Fruit fly (Drosophila melanogaster) whole organism, embryonic: ENCODE results near the gene CG18581.

Experiments
- Bdp1 ChIP-seq: fragments of 200-800 bp; sonication (Bioruptor generic); optimal IDR thresholded peaks from 3 replicates; lab custom pipeline; 2016; ENCODE audit warnings: missing biosample characterization, missing genetic modification characterization
- CG10321 ChIP-seq: fragments of 200-800 bp; sonication (Bioruptor generic); IDR thresholded peaks from 2 replicates; pipeline ENCODE4 v1.3.6; 2022; ENCODE audit warnings: missing biosample characterization, missing genetic modification characterization
- CG11093 ChIP-seq: fragments of 200-800 bp; sonication (Bioruptor generic); IDR thresholded peaks from 3 replicates; pipeline ENCODE4 v1.3.6; 2022; ENCODE audit warnings: missing biosample characterization, missing genetic modification characterization
- CG12219 ChIP-seq: fragments of 200-800 bp; sonication (Bioruptor generic); optimal IDR thresholded peaks from 3 replicates; lab custom pipeline; 2018; ENCODE audit warnings: missing biosample characterization, mild to moderate bottlenecking, missing genetic modification characterization
- CG12942 ChIP-seq: fragments of 200-800 bp; sonication (Bioruptor generic); optimal IDR thresholded peaks from 3 replicates; lab custom pipeline; 2016; ENCODE audit warnings: missing biosample characterization, missing genetic modification characterization
- CG13775 ChIP-seq: fragments of 200-800 bp; sonication (Bioruptor generic); optimal IDR thresholded peaks from 3 replicates; lab custom pipeline; 2017; ENCODE audit warnings: missing biosample characterization, mild to moderate bottlenecking, missing genetic modification characterization
- CG14710 ChIP-seq: fragments of 200-800 bp; sonication (Bioruptor generic); optimal IDR thresholded peaks from 3 replicates; lab custom pipeline; 2019; ENCODE audit warnings: missing biosample characterization, mild to moderate bottlenecking, missing genetic modification characterization, moderate library complexity
- CG15011 ChIP-seq: fragments of 200-800 bp; sonication (Bioruptor generic); optimal IDR thresholded peaks from 3 replicates; lab custom pipeline; 2018; ENCODE audit warnings: missing biosample characterization, mild to moderate bottlenecking, missing genetic modification characterization
- CG17328 ChIP-seq: fragments of 200-800 bp; sonication (Bioruptor generic); IDR thresholded peaks from 2 replicates; pipeline ENCODE4 v1.3.6; 2022; ENCODE audit warnings: missing biosample characterization, missing genetic modification characterization
- CG18476 ChIP-seq: fragments of 200-800 bp; sonication (Bioruptor generic); optimal IDR thresholded peaks from 2 replicates; lab custom pipeline; 2016; ENCODE audit warnings: missing biosample characterization, mild to moderate bottlenecking, missing genetic modification characterization
- CG2129 ChIP-seq: fragments of 200-800 bp; sonication (Bioruptor generic); IDR thresholded peaks from 2 replicates; pipeline ENCODE4 v1.3.6; 2022; ENCODE audit warnings: missing biosample characterization, missing genetic modification characterization; ENCODE audit not compliant: partially characterized antibody
- CG2712 ChIP-seq: fragments of 200-800 bp; optimal IDR thresholded peaks from 3 replicates; lab custom pipeline; 2019; ENCODE audit warnings: missing biosample characterization, mild to moderate bottlenecking, missing genetic modification characterization, moderate library complexity
- CG33557 ChIP-seq: fragments of 200-800 bp; sonication (Bioruptor generic); optimal IDR thresholded peaks from 2 replicates; lab custom pipeline; 2019; ENCODE audit warnings: missing biosample characterization, mild to moderate bottlenecking, missing genetic modification characterization, moderate library complexity
- CG4360 ChIP-seq: fragments of 200-800 bp; sonication (Bioruptor generic); IDR thresholded peaks from 2 replicates; pipeline ENCODE4 v1.3.6; 2022; ENCODE audit warnings: missing biosample characterization, missing genetic modification characterization
- CG6813 ChIP-seq: fragments of 200-800 bp; sonication (Bioruptor generic); optimal IDR thresholded peaks from 2 replicates; lab custom pipeline; 2017; ENCODE audit warnings: missing biosample characterization, missing genetic modification characterization, mild to moderate bottlenecking, moderate library complexity, missing genetic modification reagents
- CG9817 ChIP-seq: fragments of 200-800 bp; sonication (Bioruptor generic); optimal IDR thresholded peaks from 2 replicates; lab custom pipeline; 2018; ENCODE audit warnings: missing biosample characterization, mild to moderate bottlenecking, missing genetic modification characterization, moderate library complexity
- CG9876 ChIP-seq: fragments of 200-800 bp; sonication (Bioruptor generic); optimal IDR thresholded peaks from 2 replicates; lab custom pipeline; 2016; ENCODE audit warnings: missing biosample characterization, missing genetic modification characterization
- Doc2 ChIP-seq: fragments of 200-800 bp; sonication (Bioruptor generic); IDR thresholded peaks from 2 replicates; pipeline ENCODE4 v1.3.6; 2022; ENCODE audit warnings: missing biosample characterization, missing genetic modification characterization
- Dref ChIP-seq: fragments of 200-800 bp; sonication (Bioruptor generic); IDR thresholded peaks from 2 replicates; pipeline ENCODE4 v1.3.6; 2022; ENCODE audit warnings: missing biosample characterization, missing genetic modification characterization
- Kr ChIP-seq: fragments of 200-800 bp; sonication (Bioruptor generic); optimal IDR thresholded peaks from 2 replicates; lab custom pipeline; 2017; ENCODE audit warnings: missing biosample characterization, mild to moderate bottlenecking, missing genetic modification characterization
- MBD-R2 ChIP-seq: fragments of 200-800 bp; sonication (Bioruptor generic); IDR thresholded peaks from 2 replicates; pipeline ENCODE4 v1.3.6; 2022; ENCODE audit warnings: missing biosample characterization, missing genetic modification characterization
- NK7.1 ChIP-seq: fragments of 200-800 bp; sonication (Bioruptor generic); optimal IDR thresholded peaks from 3 replicates; lab custom pipeline; 2016; ENCODE audit warnings: missing biosample characterization, missing genetic modification characterization
- Nf-YA ChIP-seq: fragments of 200-800 bp; sonication (Bioruptor generic); IDR thresholded peaks from 2 replicates; pipeline ENCODE4 v1.3.6; 2022; ENCODE audit warnings: missing biosample characterization, missing genetic modification characterization
- Nf-YB ChIP-seq: fragments of 200-800 bp; sonication (Bioruptor generic); optimal IDR thresholded peaks from 3 replicates; lab custom pipeline; 2019; ENCODE audit warnings: missing biosample characterization, mild to moderate bottlenecking, missing genetic modification characterization, moderate library complexity
- Oaz ChIP-seq: fragments of 200-800 bp; sonication (Bioruptor generic); IDR thresholded peaks from 2 replicates; pipeline ENCODE4 v1.3.6; 2022; ENCODE audit warnings: missing biosample characterization, missing genetic modification characterization
- Scr ChIP-seq: fragments of 200-800 bp; sonication (Bioruptor generic); IDR thresholded peaks from 2 replicates; pipeline ENCODE4 v1.3.6; 2022; ENCODE audit warnings: missing biosample characterization, missing genetic modification characterization; ENCODE audit not compliant: partially characterized antibody
- ash1 ChIP-seq: fragments of 200-800 bp; sonication (Bioruptor generic); optimal IDR thresholded peaks from 2 replicates; lab custom pipeline; 2018; ENCODE audit warnings: missing biosample characterization, mild to moderate bottlenecking, missing genetic modification characterization
- chif ChIP-seq, 2 experiments: fragments of 200-800 bp; sonication (Bioruptor generic); optimal IDR thresholded peaks; 3 replicates each; lab custom pipeline; 2016; ENCODE audit warnings: missing biosample characterization in 2 of 2, missing genetic modification characterization in 2 of 2
- chinmo ChIP-seq: fragments of 200-800 bp; sonication (Bioruptor generic); IDR thresholded peaks from 4 replicates; pipeline ENCODE4 v1.3.6; 2022; ENCODE audit warnings: missing biosample characterization, missing genetic modification characterization; ENCODE audit not compliant: partially characterized antibody
- ci ChIP-seq: fragments of 200-800 bp; sonication (Bioruptor generic); IDR thresholded peaks from 3 replicates; pipeline ENCODE4 v1.3.6; 2022; ENCODE audit warnings: missing biosample characterization, missing genetic modification characterization
- crp ChIP-seq, 2 experiments: fragments of 200-800 bp; sonication (Bioruptor generic); optimal IDR thresholded peaks; 2 replicates in 1 of 2; 3 replicates in 1 of 2; lab custom pipeline; 2017; ENCODE audit warnings: missing biosample characterization in 2 of 2, missing genetic modification characterization in 2 of 2, mild to moderate bottlenecking in 1 of 2, moderate library complexity in 1 of 2
- dmrt99B ChIP-seq: fragments of 200-800 bp; sonication (Bioruptor generic); optimal IDR thresholded peaks from 2 replicates; lab custom pipeline; 2018; ENCODE audit warnings: missing biosample characterization, mild to moderate bottlenecking, missing genetic modification characterization, moderate library complexity
- emc ChIP-seq: fragments of 200-800 bp; sonication (Bioruptor generic); optimal IDR thresholded peaks from 2 replicates; lab custom pipeline; 2016; ENCODE audit warnings: missing biosample characterization, missing genetic modification characterization
- esg ChIP-seq: fragments of 200-800 bp; sonication (Bioruptor generic); conservative IDR thresholded peaks from 2 replicates; pipeline ENCODE4 v1.3.6; 2022; ENCODE audit warnings: missing biosample characterization, missing genetic modification characterization
- fd96Cb ChIP-seq: fragments of 200-800 bp; sonication (Bioruptor generic); optimal IDR thresholded peaks from 2 replicates; lab custom pipeline; 2018; ENCODE audit warnings: missing biosample characterization, mild to moderate bottlenecking, missing genetic modification characterization, moderate library complexity
- ftz-f1 ChIP-seq: fragments of 200-800 bp; sonication (Bioruptor generic); optimal IDR thresholded peaks from 2 replicates; lab custom pipeline; 2016; ENCODE audit warnings: missing biosample characterization, missing genetic modification characterization
- hb ChIP-seq: fragments of 200-800 bp; sonication (Bioruptor generic); IDR thresholded peaks from 3 replicates; pipeline ENCODE4 v1.3.6; 2022; ENCODE audit warnings: missing biosample characterization, missing genetic modification characterization; ENCODE audit not compliant: partially characterized antibody
- insv ChIP-seq, 2 experiments: fragments of 200-800 bp; sonication (Bioruptor generic); optimal IDR thresholded peaks; 3 replicates each; lab custom pipeline; 2016 to 2018; ENCODE audit warnings: missing biosample characterization in 2 of 2, missing genetic modification characterization in 2 of 2
- nerfin-1 ChIP-seq: fragments of 200-800 bp; sonication (Bioruptor generic); optimal IDR thresholded peaks from 3 replicates; lab custom pipeline; 2019; ENCODE audit warnings: missing biosample characterization, mild to moderate bottlenecking, missing genetic modification characterization, moderate library complexity
- pfk ChIP-seq: fragments of 200-800 bp; sonication (Bioruptor generic); optimal IDR thresholded peaks from 2 replicates; lab custom pipeline; 2018; ENCODE audit warnings: missing biosample characterization, mild to moderate bottlenecking, missing genetic modification characterization, moderate library complexity
- pita ChIP-seq: fragments of 200-800 bp; sonication (Bioruptor generic); optimal IDR thresholded peaks from 2 replicates; lab custom pipeline; 2017; ENCODE audit warnings: missing biosample characterization, mild to moderate bottlenecking, missing genetic modification characterization
- row ChIP-seq: fragments of 200-800 bp; sonication (Bioruptor generic); IDR thresholded peaks from 3 replicates; pipeline ENCODE4 v1.3.6; 2022; ENCODE audit warnings: missing biosample characterization, missing genetic modification characterization
- sc ChIP-seq, 3 experiments: fragments of >200 bp in 2 of 3; fragments of 200-800 bp in 1 of 3; sonication (Bioruptor generic) in 1 of 3; optimal IDR thresholded peaks; 2 replicates in 2 of 3; 3 replicates in 1 of 3; lab custom pipeline; 2017; ENCODE audit warnings: mild to moderate bottlenecking in 1 of 3, missing biosample characterization in 1 of 3, missing genetic modification characterization in 1 of 3, missing genetic modification reagents in 1 of 3
- scrt ChIP-seq: fragments of 200-800 bp; sonication (Bioruptor generic); optimal IDR thresholded peaks from 2 replicates; lab custom pipeline; 2018; ENCODE audit warnings: missing biosample characterization, mild to moderate bottlenecking, missing genetic modification characterization, moderate library complexity
- shn ChIP-seq: fragments of 200-800 bp; sonication (Bioruptor generic); optimal IDR thresholded peaks from 3 replicates; lab custom pipeline; 2016; ENCODE audit warnings: missing biosample characterization, missing genetic modification characterization
- sima ChIP-seq: fragments of 200-800 bp; sonication (Bioruptor generic); optimal IDR thresholded peaks from 2 replicates; lab custom pipeline; 2016; ENCODE audit warnings: missing biosample characterization, missing genetic modification characterization
- sug ChIP-seq: fragments of 200-800 bp; optimal IDR thresholded peaks from 2 replicates; lab custom pipeline; 2019; ENCODE audit warnings: missing biosample characterization, mild to moderate bottlenecking, missing genetic modification characterization, moderate library complexity
- zfh1 ChIP-seq: fragments of 200-800 bp; sonication (Bioruptor generic); IDR thresholded peaks from 3 replicates; pipeline ENCODE4 v1.3.6; 2022; ENCODE audit warnings: missing biosample characterization, missing genetic modification characterization

CG18581 gene

DNA sequence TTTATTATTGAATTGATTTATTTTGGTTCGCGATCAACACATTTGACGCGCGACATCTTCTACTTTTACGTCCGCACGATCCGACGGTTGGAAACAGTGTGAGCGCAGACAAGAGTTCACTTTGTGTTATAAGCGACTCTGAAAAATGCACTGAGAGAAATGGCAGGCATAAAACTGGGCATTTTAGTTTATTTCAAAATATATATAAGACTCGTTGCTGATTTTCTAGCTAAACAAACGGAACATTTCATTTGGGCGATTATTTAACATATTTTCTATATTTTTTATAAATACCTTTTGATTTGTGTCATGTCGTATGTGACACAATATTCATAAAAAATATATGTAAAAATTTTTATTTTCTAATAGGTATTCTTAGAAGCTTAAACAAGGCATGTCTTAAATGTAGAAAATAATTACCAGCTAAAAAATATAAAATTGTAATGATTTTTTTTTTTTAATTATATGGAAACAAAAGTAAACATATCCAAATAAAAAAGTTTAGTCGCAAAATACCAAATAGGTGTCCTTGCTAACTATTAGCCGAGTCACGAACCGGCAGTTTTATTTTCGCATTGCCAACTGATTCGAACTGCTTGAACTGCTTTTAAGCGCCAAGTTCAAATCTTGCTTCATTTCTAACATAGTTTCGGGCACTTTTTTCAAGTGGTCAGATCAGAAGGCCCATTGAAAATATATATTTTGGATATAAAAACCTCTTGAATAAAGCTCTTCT is 35.9 kb downstream of the CG18581 start, which contains the start of gene Reck (continued):
- peak; percentile 57; the same call in 1 of the 2 replicates for TF ChIP-seq Oaz (GFP tag; lab: Robert Waterston, UW)
- peak; percentile 68 for TF ChIP-seq CG12942
- no peak for TF ChIP-seq sc (optimal IDR thresholded peaks at IDR 0.05; lab: Kevin White, UChicago)
- peak; percentile 52 for TF ChIP-seq sc (GFP tag; optimal IDR thresholded peaks at IDR 0.05; lab: Kevin White, UChicago)
- peak; percentile 86 for TF ChIP-seq CG14710
- no peak for TF ChIP-seq Bdp1 (GFP tag; lab: Kevin White, UChicago)
- TF ChIP-seq insv (GFP tag; optimal IDR thresholded peaks at IDR 0.05; lab: Kevin White, UChicago), result no peak
- peak; percentile 82 for TF ChIP-seq dmrt99B (tag; lab: Kevin White, UChicago)
- no peak for TF ChIP-seq chinmo
- TF ChIP-seq CG2712 (tag; lab: Kevin White, UChicago), result peak; percentile 89
- TF ChIP-seq CG9817 (tag; lab: Kevin White, UChicago), result peak; percentile 58
- TF ChIP-seq CG10321 (GFP tag; lab: Robert Waterston, UW), result peak; percentile 59; the same call in 1 of the 2 replicates
- peak; percentile 16 for TF ChIP-seq NK7.1
- peak; percentile 74 for TF ChIP-seq scrt (GFP tag; lab: Kevin White, UChicago)
- TF ChIP-seq ci (GFP tag; lab: Robert Waterston, UW), result peak; percentile 94
- no peak for TF ChIP-seq ash1 (GFP tag; lab: Kevin White, UChicago)
- TF ChIP-seq CG11093 (GFP tag; lab: Robert Waterston, UW), result no peak
- TF ChIP-seq pfk (GFP tag; lab: Kevin White, UChicago), result no peak
- TF ChIP-seq shn, result no peak
- TF ChIP-seq sug, result peak; percentile 45
- no peak for TF ChIP-seq Dref
- no peak; the same call in 1 of the 2 replicates for TF ChIP-seq MBD-R2
- TF ChIP-seq hb (GFP tag; lab: Robert Waterston, UW), result no peak
- peak; percentile 65 for TF ChIP-seq Nf-YB (GFP tag; lab: Kevin White, UChicago)
- TF ChIP-seq crp (GFP tag; optimal IDR thresholded peaks at IDR 0.05; lab: Kevin White, UChicago), result peak in 1 of 2 experiments; percentile 13
- no peak for TF ChIP-seq CG15011 (GFP tag; lab: Kevin White, UChicago)
- TF ChIP-seq nerfin-1, result peak; percentile 78
- peak; percentile 79 for TF ChIP-seq row (GFP tag; lab: Robert Waterston, UW)
- TF ChIP-seq CG18476 (GFP tag; lab: Kevin White, UChicago), result peak; percentile 88
- no peak for TF ChIP-seq CG9876
- TF ChIP-seq fd96Cb (tag; lab: Kevin White, UChicago), result peak; percentile 88
- peak; percentile 78 for TF ChIP-seq Nf-YA (GFP tag; lab: Robert Waterston, UW)
- TF ChIP-seq CG17328 (GFP tag; lab: Robert Waterston, UW), result peak; percentile 88
- no peak for TF ChIP-seq Scr (GFP tag; lab: Robert Waterston, UW)
- TF ChIP-seq sima, result no peak
- peak; percentile 72 for TF ChIP-seq CG12219 (GFP tag; lab: Kevin White, UChicago)
- peak; percentile 67 for TF ChIP-seq pita
- TF ChIP-seq emc (GFP tag; lab: Kevin White, UChicago), result peak; percentile 37
- TF ChIP-seq CG33557, result peak; percentile 59
- peak; percentile 43; the same call in 1 of the 2 replicates for TF ChIP-seq CG4360 (GFP tag; lab: Robert Waterston, UW)
- peak; percentile 40 to 63 for TF ChIP-seq chif (GFP tag; optimal IDR thresholded peaks at IDR 0.05; lab: Kevin White, UChicago)
- TF ChIP-seq CG13775 (GFP tag; lab: Kevin White, UChicago), result peak; percentile 79
- peak; percentile 83; the same call in 2 of the 3 replicates for TF ChIP-seq zfh1 (GFP tag; lab: Robert Waterston, UW)
- TF ChIP-seq esg (GFP tag; lab: Robert Waterston, UW), result peak; percentile 76
- peak; percentile 86 for TF ChIP-seq CG6813
- no peak for TF ChIP-seq CG2129 (GFP tag; lab: Robert Waterston, UW)
- no peak for TF ChIP-seq Kr (GFP tag; lab: Kevin White, UChicago)
- no peak for TF ChIP-seq Doc2
- no peak for TF ChIP-seq ftz-f1 (GFP tag; lab: Kevin White, UChicago)
